Fruit fly (Drosophila melanogaster): ENCODE measurements around the gene mRpL47.

mRpL47 gene

dm6 chr3R:9502416-9502763 lies 13.3 kb downstream of the mRpL47 start, which contains the start of gene RhoL (continued):
- TF ChIP-seq CG8388 (GFP tag; optimal IDR thresholded peaks at IDR 0.05) (no peak), CG12155 (GFP tag; optimal IDR thresholded peaks at IDR 0.05) (no peak), CG16779 (GFP tag; IDR thresholded peaks at IDR 0.05) (peak; percentile 49; the same call in 1 of the 2 replicates), Asciz (GFP tag; optimal IDR thresholded peaks at IDR 0.05) (no peak), CG6765 (GFP tag; optimal IDR thresholded peaks at IDR 0.05) (peak; percentile 32), eyg (GFP tag; optimal IDR thresholded peaks at IDR 0.05) (no peak), chm (GFP tag; IDR thresholded peaks at IDR 0.05) (peak; percentile 67), CG34422 (GFP tag; IDR thresholded peaks at IDR 0.05) (peak; percentile 39; the same call in 1 of the 3 replicates), tx (GFP tag; optimal IDR thresholded peaks at IDR 0.05) (no peak), CG10366 (GFP tag; IDR thresholded peaks at IDR 0.05) (no peak), Hr78 (GFP tag; optimal IDR thresholded peaks at IDR 0.05) (peak in 1 of 2 experiments; percentile 43), HLHmδ (GFP tag; optimal IDR thresholded peaks at IDR 0.05) (peak; percentile 90), D19B (GFP tag; optimal IDR thresholded peaks at IDR 0.05) (no peak), Gsc (GFP tag; IDR thresholded peaks at IDR 0.05) (no peak), danr (GFP tag; IDR thresholded peaks at IDR 0.05) (no peak), CG17568 (GFP tag; optimal IDR thresholded peaks at IDR 0.05) (no peak), CG8290 (GFP tag; optimal IDR thresholded peaks at IDR 0.05) (no peak), CG8290 (tag; optimal IDR thresholded peaks at IDR 0.05) (peak in 1 of 2 experiments; percentile 70), luna (GFP tag; optimal IDR thresholded peaks at IDR 0.05) (no peak), CG13894 (tag; optimal IDR thresholded peaks at IDR 0.05) (peak; percentile 18), CG6254 (GFP tag; optimal IDR thresholded peaks at IDR 0.05) (no peak), tup (GFP tag; optimal IDR thresholded peaks at IDR 0.05) (no peak), br (optimal IDR thresholded peaks at IDR 0.05) (no peak), Lim3 (GFP tag; IDR thresholded peaks at IDR 0.05) (no peak), vnd (GFP tag; IDR thresholded peaks at IDR 0.05; ENCODE audit: partially characterized antibody) (no peak), Dll (GFP tag; IDR thresholded peaks at IDR 0.05; ENCODE audit: partially characterized antibody) (peak; percentile 57; the same call in 1 of the 4 replicates), CG14014 (GFP tag; IDR thresholded peaks at IDR 0.05) (peak; percentile 12; the same call in 1 of the 2 replicates), CG12769 (tag; optimal IDR thresholded peaks at IDR 0.05) (no peak), Poxn (GFP tag; IDR thresholded peaks at IDR 0.05) (no peak), lov (optimal IDR thresholded peaks at IDR 0.05) (no peak), lov (GFP tag; IDR thresholded peaks at IDR 0.05) (peak; percentile 58; the same call in 1 of the 3 replicates), dimm (GFP tag; IDR thresholded peaks at IDR 0.05) (no peak), Mes4 (GFP tag; optimal IDR thresholded peaks at IDR 0.05) (no peak), hth (optimal IDR thresholded peaks at IDR 0.05) (no peak), Elba2 (GFP tag; optimal IDR thresholded peaks at IDR 0.05) (no peak), CG4820 (GFP tag; optimal IDR thresholded peaks at IDR 0.05) (no peak), NFAT (GFP tag; IDR thresholded peaks at IDR 0.05) (0 out of 2 replicates have a peak, but pooled peaks have one; percentile 21), Vsx1 (GFP tag; optimal IDR thresholded peaks at IDR 0.05) (no peak), lola (GFP tag; optimal IDR thresholded peaks at IDR 0.05) (no peak), aop (GFP tag; IDR thresholded peaks at IDR 0.05) (no peak), ap (GFP tag; IDR thresholded peaks at IDR 0.05) (no peak), grau (tag; optimal IDR thresholded peaks at IDR 0.05) (peak; percentile 15), CG3281 (GFP tag; optimal IDR thresholded peaks at IDR 0.05) (peak; percentile 26), CG34376 (GFP tag; optimal IDR thresholded peaks at IDR 0.05) (peak; percentile 75), lab (GFP tag; optimal IDR thresholded peaks at IDR 0.05) (peak; percentile 60), CG12942 (GFP tag; optimal IDR thresholded peaks at IDR 0.05) (no peak), fd96Cb (tag; optimal IDR thresholded peaks at IDR 0.05) (no peak), chinmo (GFP tag; IDR thresholded peaks at IDR 0.05; ENCODE audit: partially characterized antibody) (peak; percentile 84; the same call in 2 of the 4 replicates), CG10147 (GFP tag; optimal IDR thresholded peaks at IDR 0.05) (no peak), oc (tag; optimal IDR thresholded peaks at IDR 0.05) (no peak), NC2β (GFP tag; optimal IDR thresholded peaks at IDR 0.05) (no peak), ranshi (GFP tag; IDR thresholded peaks at IDR 0.05) (no peak)
